Fruit fly (Drosophila melanogaster) whole organism, wandering third instar larva: ENCODE data around the gene CG2147.

Experiments
- Abd-B ChIP-seq: fragments of >200 bp; optimal IDR thresholded peaks from 2 replicates; lab custom pipeline; 2017; ENCODE audit warnings: missing biosample characterization, missing genetic modification characterization
- CG32264 ChIP-seq: fragments of 200-800 bp; sonication (Bioruptor generic); optimal IDR thresholded peaks from 2 replicates; lab custom pipeline; 2016; ENCODE audit warnings: missing biosample characterization, missing genetic modification characterization
- CG9705 ChIP-seq: fragments of 200-800 bp; sonication (Bioruptor generic); optimal IDR thresholded peaks from 2 replicates; lab custom pipeline; 2018; ENCODE audit warnings: missing biosample characterization, mild to moderate bottlenecking, missing genetic modification characterization
- CrebA ChIP-seq: fragments of 200-800 bp; sonication (Bioruptor generic); optimal IDR thresholded peaks from 2 replicates; lab custom pipeline; 2016; ENCODE audit warnings: missing biosample characterization, mild to moderate bottlenecking, missing genetic modification characterization, borderline replicate concordance
- Dfd ChIP-seq: fragments of >200 bp; optimal IDR thresholded peaks from 2 replicates; lab custom pipeline; 2017; ENCODE audit warnings: missing biosample characterization, missing genetic modification characterization
- Dif ChIP-seq: fragments of 200-275, 200-300 bp; sonication (Bioruptor generic); optimal IDR thresholded peaks from 2 replicates; lab custom pipeline; 2018; ENCODE audit warnings: missing biosample characterization, missing genetic modification characterization; ENCODE audit not compliant: partially characterized antibody
- GATAd ChIP-seq: sonication (Bioruptor generic); optimal IDR thresholded peaks from 2 replicates; lab custom pipeline; 2016; ENCODE audit warnings: missing biosample characterization, missing genetic modification characterization
- HLH106 ChIP-seq: fragments of 200-800 bp; optimal IDR thresholded peaks from 3 replicates; lab custom pipeline; 2019; ENCODE audit warnings: missing biosample characterization, mild to moderate bottlenecking, missing genetic modification characterization, moderate library complexity
- Hnf4 ChIP-seq: fragments of 200-800 bp; sonication (Bioruptor generic); optimal IDR thresholded peaks from 2 replicates; lab custom pipeline; 2016; ENCODE audit warnings: missing biosample characterization, mild to moderate bottlenecking, missing genetic modification characterization
- Hr78 ChIP-seq: fragments of >200 bp; optimal IDR thresholded peaks from 2 replicates; lab custom pipeline; 2017; ENCODE audit warnings: missing biosample characterization, missing genetic modification characterization
- Hr83 ChIP-seq: fragments of 200-300 bp; sonication (Bioruptor generic); optimal IDR thresholded peaks from 2 replicates; lab custom pipeline; 2016; ENCODE audit warnings: missing biosample characterization, mild to moderate bottlenecking, missing genetic modification characterization, moderate library complexity; ENCODE audit not compliant: poor library complexity, severe bottlenecking
- Jra ChIP-seq: sonication (Bioruptor generic); optimal IDR thresholded peaks from 2 replicates; lab custom pipeline; 2016; ENCODE audit warnings: missing biosample characterization, missing genetic modification characterization
- Mio ChIP-seq: sonication (Bioruptor generic); optimal IDR thresholded peaks from 2 replicates; lab custom pipeline; 2016; ENCODE audit warnings: missing biosample characterization, missing genetic modification characterization
- Myc ChIP-seq: fragments of >200 bp; optimal IDR thresholded peaks from 2 replicates; lab custom pipeline; 2017
- N ChIP-seq: fragments of >200 bp; optimal IDR thresholded peaks from 2 replicates; lab custom pipeline; 2018; ENCODE audit warnings: missing biosample characterization, missing external identifiers, missing genetic modification characterization
- OdsH ChIP-seq: fragments of 200-800 bp; sonication (Bioruptor generic); optimal IDR thresholded peaks from 2 replicates; lab custom pipeline; 2016; ENCODE audit warnings: missing biosample characterization, mild to moderate bottlenecking, missing genetic modification characterization
- Rel ChIP-seq, 2 experiments: fragments of 200-800 bp; sonication (Bioruptor generic) in 1 of 2; optimal IDR thresholded peaks; 2 replicates in 1 of 2; 3 replicates in 1 of 2; lab custom pipeline; 2016 to 2019; ENCODE audit warnings: mild to moderate bottlenecking in 2 of 2, missing biosample characterization in 2 of 2, missing genetic modification characterization in 2 of 2, moderate library complexity in 1 of 2
- Sp1 ChIP-seq: fragments of 200-800 bp; sonication (Bioruptor generic); optimal IDR thresholded peaks from 3 replicates; lab custom pipeline; 2019; ENCODE audit warnings: missing biosample characterization, mild to moderate bottlenecking, missing genetic modification characterization, moderate library complexity
- Vsx2 ChIP-seq: fragments of 200-300, 225-300 bp; sonication (Bioruptor generic); optimal IDR thresholded peaks from 2 replicates; lab custom pipeline; 2018; ENCODE audit warnings: missing biosample characterization, missing genetic modification characterization; ENCODE audit not compliant: partially characterized antibody
- br ChIP-seq: fragments of 200-800 bp; sonication (Bioruptor generic); optimal IDR thresholded peaks from 2 replicates; lab custom pipeline; 2016; ENCODE audit warnings: missing biosample characterization, missing genetic modification characterization
- brk ChIP-seq: fragments of 200-800 bp; sonication (Bioruptor generic); optimal IDR thresholded peaks from 2 replicates; lab custom pipeline; 2016; ENCODE audit warnings: missing biosample characterization, mild to moderate bottlenecking, missing genetic modification characterization
- dl ChIP-seq, 2 experiments: fragments of 175-275, 200-275 bp in 1 of 2; fragments of 200-275 bp in 1 of 2; sonication (Bioruptor generic); optimal IDR thresholded peaks; lab custom pipeline; 2018; ENCODE audit warnings: mild to moderate bottlenecking in 2 of 2, missing biosample characterization in 2 of 2, missing genetic modification characterization in 2 of 2, moderate library complexity in 2 of 2; ENCODE audit not compliant: partially characterized antibody in 2 of 2, insufficient read depth in 1 of 2
- dmrt93B ChIP-seq: fragments of 200-800 bp; sonication (Bioruptor generic); optimal IDR thresholded peaks from 2 replicates; lab custom pipeline; 2018; ENCODE audit warnings: missing biosample characterization, mild to moderate bottlenecking, missing genetic modification characterization
- dsf ChIP-seq: sonication (Bioruptor generic); optimal IDR thresholded peaks from 2 replicates; lab custom pipeline; 2016; ENCODE audit warnings: missing biosample characterization, missing genetic modification characterization, borderline replicate concordance
- ey ChIP-seq: fragments of 200-800 bp; sonication (Bioruptor generic); optimal IDR thresholded peaks from 2 replicates; lab custom pipeline; 2016; ENCODE audit warnings: missing biosample characterization, missing genetic modification characterization
- foxo ChIP-seq, 2 experiments: fragments of 200-800 bp; sonication (Bioruptor generic); optimal IDR thresholded peaks; 2 replicates in 1 of 2; 3 replicates in 1 of 2; lab custom pipeline; 2016 to 2017; ENCODE audit warnings: missing biosample characterization in 2 of 2, missing genetic modification characterization in 2 of 2
- fru ChIP-seq: fragments of 200-800 bp; sonication (Bioruptor generic); optimal IDR thresholded peaks from 3 replicates; lab custom pipeline; 2016; ENCODE audit warnings: missing biosample characterization, mild to moderate bottlenecking, missing genetic modification characterization
- h ChIP-seq: fragments of 200-800 bp; sonication (Bioruptor generic); optimal IDR thresholded peaks from 3 replicates; lab custom pipeline; 2016; ENCODE audit warnings: missing biosample characterization, mild to moderate bottlenecking, missing genetic modification characterization
- jim ChIP-seq: fragments of 175-275, 200-325 bp; sonication (Bioruptor generic); optimal IDR thresholded peaks from 2 replicates; lab custom pipeline; 2016; ENCODE audit warnings: missing biosample characterization, mild to moderate bottlenecking, missing genetic modification characterization
- lola ChIP-seq: fragments of >200 bp; optimal IDR thresholded peaks from 2 replicates; lab custom pipeline; 2017; ENCODE audit warnings: missing biosample characterization, missing genetic modification characterization
- pan ChIP-seq: fragments of >200 bp; optimal IDR thresholded peaks from 2 replicates; lab custom pipeline; 2017
- psq ChIP-seq: fragments of 200-800 bp; sonication (Bioruptor generic); optimal IDR thresholded peaks from 3 replicates; lab custom pipeline; 2017; ENCODE audit warnings: missing biosample characterization, mild to moderate bottlenecking, missing genetic modification characterization, moderate library complexity
- rgr ChIP-seq: fragments of 200-800 bp; sonication (Bioruptor generic); optimal IDR thresholded peaks from 3 replicates; lab custom pipeline; 2016; ENCODE audit warnings: missing biosample characterization, mild to moderate bottlenecking, missing genetic modification characterization
- sage ChIP-seq: fragments of 200-800 bp; sonication (Bioruptor generic); optimal IDR thresholded peaks from 2 replicates; lab custom pipeline; 2016; ENCODE audit warnings: missing biosample characterization, mild to moderate bottlenecking, missing genetic modification characterization
- sv ChIP-seq: fragments of 200-800 bp; sonication (Bioruptor generic); optimal IDR thresholded peaks from 3 replicates; lab custom pipeline; 2016; ENCODE audit warnings: missing biosample characterization, missing genetic modification characterization
- tai ChIP-seq: sonication (Bioruptor generic); optimal IDR thresholded peaks from 2 replicates; lab custom pipeline; 2016; ENCODE audit warnings: missing biosample characterization, missing genetic modification characterization
- usp ChIP-seq: fragments of >200 bp; optimal IDR thresholded peaks from 2 replicates; lab custom pipeline; 2017; ENCODE audit warnings: missing biosample characterization, missing genetic modification characterization
- woc ChIP-seq: sonication (Bioruptor generic); optimal IDR thresholded peaks from 2 replicates; lab custom pipeline; 2016; ENCODE audit warnings: missing biosample characterization, mild to moderate bottlenecking, missing genetic modification characterization

CG2147 gene

dm6 chrX:8271363-8272061, 31.0 kb downstream of the CG2147 start, which contains the start of gene Corp (continued):
- no peak for TF ChIP-seq OdsH (GFP tag; lab: Kevin White, UChicago)
- TF ChIP-seq HLH106 = peak; percentile 51
- peak; percentile 16 for TF ChIP-seq Sp1 (GFP tag; lab: Kevin White, UChicago)
- TF ChIP-seq Hr78 (GFP tag; lab: Kevin White, UChicago) = no peak
- no peak for TF ChIP-seq Vsx2 (GFP tag; lab: Kevin White, UChicago)
- TF ChIP-seq sage (GFP tag; lab: Kevin White, UChicago) = no peak
- no peak for TF ChIP-seq usp
- no peak for TF ChIP-seq dl (GFP tag; optimal IDR thresholded peaks at IDR 0.05; lab: Kevin White, UChicago; ENCODE audit: insufficient read depth in 1 of 2, partially characterized antibody in 2 of 2)
- TF ChIP-seq brk (GFP tag; lab: Kevin White, UChicago) = no peak
- TF ChIP-seq Jra (GFP tag; lab: Kevin White, UChicago) = no peak
- TF ChIP-seq CG9705 (GFP tag; lab: Kevin White, UChicago) = no peak

- TF ChIP-seq psq (GFP tag; lab: Kevin White, UChicago) = no peak
- no peak for TF ChIP-seq Myc
- TF ChIP-seq sage (GFP tag; lab: Kevin White, UChicago) = no peak
- no peak for TF ChIP-seq Rel (GFP tag; optimal IDR thresholded peaks at IDR 0.05; lab: Kevin White, UChicago)
- peak; percentile 73 for TF ChIP-seq Rel (tag; optimal IDR thresholded peaks at IDR 0.05; lab: Kevin White, UChicago)
Measured at dm6 chrX:8273291-8273690, 32.8 kb downstream of the CG2147 start, which contains the start of gene CG1636. Gene CG1636 (plus strand): TSS chrX:8273412.

- no peak for TF ChIP-seq Dfd (GFP tag; lab: Kevin White, UChicago)
- TF ChIP-seq CrebA (GFP tag; lab: Kevin White, UChicago) = no peak
- no peak for TF ChIP-seq lola
- no peak for TF ChIP-seq Hr83 (GFP tag; lab: Kevin White, UChicago)
- TF ChIP-seq dl (GFP tag; optimal IDR thresholded peaks at IDR 0.05; lab: Kevin White, UChicago; ENCODE audit: insufficient read depth in 1 of 2, partially characterized antibody in 2 of 2) = no peak
- TF ChIP-seq Hr78 (GFP tag; lab: Kevin White, UChicago) = no peak
- TF ChIP-seq foxo (GFP tag; optimal IDR thresholded peaks at IDR 0.05; lab: Kevin White, UChicago) = peak in 1 of 2 experiments; percentile 57
- TF ChIP-seq GATAd = no peak
- TF ChIP-seq Myc = no peak
- TF ChIP-seq Sp1 (GFP tag; lab: Kevin White, UChicago) = peak; percentile 17
- no peak for TF ChIP-seq N (GFP tag; lab: Kevin White, UChicago)
- peak; percentile 62 for TF ChIP-seq fru (GFP tag; lab: Kevin White, UChicago)
- TF ChIP-seq pan (lab: Kevin White, UChicago) = no peak
- no peak for TF ChIP-seq Vsx2 (GFP tag; lab: Kevin White, UChicago)
- no peak for TF ChIP-seq Dif (GFP tag; lab: Kevin White, UChicago)
- TF ChIP-seq brk (GFP tag; lab: Kevin White, UChicago) = no peak
- TF ChIP-seq Rel (GFP tag; optimal IDR thresholded peaks at IDR 0.05; lab: Kevin White, UChicago) = no peak
- no peak for TF ChIP-seq Rel (tag; optimal IDR thresholded peaks at IDR 0.05; lab: Kevin White, UChicago)
- no peak for TF ChIP-seq woc (GFP tag; lab: Kevin White, UChicago)
- TF ChIP-seq ey (GFP tag; lab: Kevin White, UChicago) = peak; percentile 60
- TF ChIP-seq rgr (GFP tag; lab: Kevin White, UChicago) = peak; percentile 44
- TF ChIP-seq psq (GFP tag; lab: Kevin White, UChicago) = peak; percentile 41
- no peak for TF ChIP-seq sv (GFP tag; lab: Kevin White, UChicago)
- peak; percentile 61 for TF ChIP-seq HLH106
- TF ChIP-seq CG9705 (GFP tag; lab: Kevin White, UChicago) = peak; percentile 13
- TF ChIP-seq OdsH (GFP tag; lab: Kevin White, UChicago) = no peak
- no peak for TF ChIP-seq sage (GFP tag; lab: Kevin White, UChicago)
- peak; percentile 57 for TF ChIP-seq h (GFP tag; lab: Kevin White, UChicago)
- no peak for TF ChIP-seq CG32264
- peak; percentile 45 for TF ChIP-seq br
- no peak for TF ChIP-seq Jra (GFP tag; lab: Kevin White, UChicago)
- TF ChIP-seq Hnf4 (GFP tag; lab: Kevin White, UChicago) = no peak
- no peak for TF ChIP-seq usp
- no peak for TF ChIP-seq tai
- TF ChIP-seq Abd-B (GFP tag; lab: Kevin White, UChicago) = no peak
- TF ChIP-seq Mio (GFP tag; lab: Kevin White, UChicago) = no peak
- TF ChIP-seq dsf (GFP tag; lab: Kevin White, UChicago) = no peak
- peak; percentile 46 for TF ChIP-seq dmrt93B
- TF ChIP-seq jim (GFP tag; lab: Kevin White, UChicago) = no peak
Measured at dm6 chrX:8273799-8274484, 33.5 kb downstream of the CG2147 start, which contains the start of gene CG15343. Gene CG15343 (minus strand): TSS chrX:8273806.
